Fruit fly (Drosophila melanogaster) S2 (cell line): Measurements from ENCODE around the gene CG42747.

Source experiments
- CG8478 ChIP-seq: fragments of >200 bp; optimal IDR thresholded peaks from 2 replicates; lab custom pipeline; 2018
- CTCF ChIP-seq, 2 experiments: fragments of >200 bp; optimal IDR thresholded peaks; 2 replicates each; lab custom pipeline; 2018

The CG42747 gene

dm6 chr3L:6458725-6459124 is 58.3 kb downstream of the CG42747 start:
- TF ChIP-seq CG8478 (lab: Kevin White, UChicago) (no peak), CTCF (optimal IDR thresholded peaks at IDR 0.05; lab: Kevin White, UChicago) (no peak)

DNA sequence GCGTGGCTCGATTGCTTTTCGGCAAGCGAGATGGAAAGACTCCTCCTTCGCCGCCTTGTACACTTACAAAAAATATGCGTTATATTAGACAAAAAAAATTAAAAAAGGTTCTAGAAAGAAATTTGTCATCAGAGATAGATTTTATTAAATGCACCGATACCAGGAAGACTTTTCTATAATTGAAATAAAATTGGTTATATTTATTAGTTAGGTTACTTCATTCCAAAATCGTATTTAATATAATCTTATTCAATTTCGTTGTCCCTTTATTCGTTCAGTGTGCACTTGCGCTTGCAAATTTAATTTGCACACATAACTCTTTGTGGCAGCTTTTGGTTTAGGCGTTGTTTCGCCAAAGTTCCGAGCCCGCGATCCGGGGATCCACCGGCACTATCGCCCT is 61.8 kb downstream of the CG42747 start:
- no peak for TF ChIP-seq CG8478 (lab: Kevin White, UChicago)
- TF ChIP-seq CTCF (optimal IDR thresholded peaks at IDR 0.05; lab: Kevin White, UChicago) = no peak

DNA sequence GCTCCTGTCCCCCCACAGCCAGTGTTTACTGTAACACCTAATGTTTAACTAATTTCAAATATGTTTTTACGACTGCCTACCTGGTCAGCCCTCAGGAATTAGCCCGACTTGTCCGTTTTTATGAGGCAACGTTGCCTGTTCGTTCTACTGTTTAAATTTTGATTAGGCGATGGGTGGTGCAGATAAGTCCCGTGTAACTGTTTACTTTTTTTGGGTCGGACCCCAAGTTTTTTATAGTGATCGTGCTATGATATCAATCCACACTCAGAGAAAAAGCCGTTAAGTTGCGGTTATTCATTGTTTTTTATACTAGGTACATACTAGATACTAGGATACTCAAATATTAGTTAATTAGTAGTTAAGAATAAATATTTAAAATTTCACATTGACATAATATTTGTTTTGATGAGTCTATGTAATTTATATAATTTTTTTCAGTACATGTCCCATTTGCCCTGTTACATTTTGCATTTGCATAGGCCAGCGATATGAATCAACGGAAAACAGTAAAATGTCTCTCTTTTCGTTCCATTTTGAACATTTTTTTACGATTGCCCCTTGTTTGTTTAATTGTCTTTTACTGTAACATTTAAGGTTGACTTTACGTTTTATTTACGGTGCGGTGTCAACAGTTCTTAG is 67.4 kb downstream of the CG42747 start:
- TF ChIP-seq CG8478 (lab: Kevin White, UChicago) = no peak
- no peak for TF ChIP-seq CTCF (optimal IDR thresholded peaks at IDR 0.05; lab: Kevin White, UChicago)

DNA sequence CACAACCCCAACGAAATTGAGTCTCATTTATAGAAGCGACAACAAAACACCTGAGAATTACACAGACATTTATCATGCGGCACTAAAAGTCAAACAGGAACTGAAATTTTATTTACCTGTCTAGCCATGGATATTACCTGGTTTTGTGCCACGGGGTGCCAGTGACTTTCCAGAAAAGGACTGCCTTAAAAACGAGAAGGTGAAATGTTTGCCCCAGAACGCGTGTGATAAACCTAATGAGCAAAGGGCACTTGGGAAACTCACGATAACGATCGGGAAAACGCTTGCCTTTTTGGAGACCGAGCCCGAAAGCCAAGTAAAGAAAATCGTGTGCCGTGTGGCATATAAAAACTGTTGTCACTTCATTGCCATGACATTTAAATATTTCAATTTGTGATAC is 69.1 kb downstream of the CG42747 start:
- TF ChIP-seq CTCF (optimal IDR thresholded peaks at IDR 0.05; lab: Kevin White, UChicago) (no peak), CG8478 (lab: Kevin White, UChicago) (no peak)

dm6 chr3L:6471820-6472219 is 71.4 kb downstream of the CG42747 start:
- TF ChIP-seq CG8478 (lab: Kevin White, UChicago) (no peak), CTCF (optimal IDR thresholded peaks at IDR 0.05; lab: Kevin White, UChicago) (no peak)

DNA sequence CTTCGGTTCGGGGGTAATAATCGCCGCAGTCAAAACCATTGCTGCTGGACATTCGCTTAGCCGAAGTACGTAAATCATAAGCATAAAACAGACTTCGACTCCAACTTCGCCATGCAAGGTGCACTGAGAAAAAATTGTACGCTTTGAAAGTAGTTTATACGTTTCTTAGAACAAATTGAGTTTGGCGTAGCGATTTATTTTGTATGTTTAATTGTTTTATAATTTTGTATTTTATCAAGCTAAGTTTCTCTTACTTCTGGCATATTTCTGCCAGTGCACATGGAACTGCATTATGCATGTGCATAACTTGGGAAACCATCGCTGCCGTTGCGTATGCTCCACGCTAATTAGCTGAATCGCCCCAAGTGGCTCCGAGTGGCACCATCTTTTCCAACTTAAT is 82.4 kb downstream of the CG42747 start:
- TF ChIP-seq CG8478 (lab: Kevin White, UChicago) (no peak), CTCF (optimal IDR thresholded peaks at IDR 0.05; lab: Kevin White, UChicago) (no peak)

dm6 chr3L:6488405-6488804 is 88.0 kb downstream of the CG42747 start, which contains the start of the genes CG10147 and Bulli:
CG10147 (minus strand) TSS chr3L:6488424.
Bulli (plus strand) TSS chr3L:6488681.
- TF ChIP-seq CG8478 (lab: Kevin White, UChicago) (no peak), CTCF (optimal IDR thresholded peaks at IDR 0.05; lab: Kevin White, UChicago) (no peak)

dm6 chr3L:6494928-6495806 is 94.8 kb downstream of the CG42747 start, which contains the start of the genes Vps8 and sfl:
Vps8 (minus strand) TSS chr3L:6495297.
sfl (plus strand) TSS chr3L:6495680.
- no peak for TF ChIP-seq CG8478 (lab: Kevin White, UChicago)
- peak in 1 of 2 experiments; percentile 6 for TF ChIP-seq CTCF (optimal IDR thresholded peaks at IDR 0.05; lab: Kevin White, UChicago)

- TF ChIP-seq CG8478 (lab: Kevin White, UChicago) = no peak
- no peak for TF ChIP-seq CTCF (optimal IDR thresholded peaks at IDR 0.05; lab: Kevin White, UChicago)
Observed at dm6 chr3L:6496053-6496921, 95.9 kb downstream of the CG42747 start.

- no peak for TF ChIP-seq CG8478 (lab: Kevin White, UChicago)
- TF ChIP-seq CTCF (optimal IDR thresholded peaks at IDR 0.05; lab: Kevin White, UChicago) = no peak
Observed at dm6 chr3L:6496922-6497232, 96.5 kb downstream of the CG42747 start.

DNA sequence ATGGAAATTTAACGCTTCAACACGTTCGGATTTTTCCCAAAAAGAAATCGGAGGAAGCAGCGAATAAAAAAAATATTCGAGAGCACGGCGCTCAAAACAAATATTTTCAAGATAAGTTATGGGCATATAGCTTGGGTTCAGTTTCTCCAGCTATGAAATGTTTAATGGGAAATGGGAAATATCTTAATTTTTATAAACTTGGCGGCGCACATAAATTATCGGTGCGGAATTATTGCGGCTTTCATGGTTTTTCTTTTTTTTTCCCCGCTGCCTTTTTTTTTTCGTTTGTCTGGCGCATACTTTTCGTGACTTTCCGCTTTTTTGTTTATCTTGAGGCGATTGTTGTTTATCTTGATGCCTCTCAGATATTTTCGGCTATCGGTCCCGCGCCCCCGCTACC is 97.6 kb downstream of the CG42747 start:
- no peak for TF ChIP-seq CTCF (optimal IDR thresholded peaks at IDR 0.05; lab: Kevin White, UChicago)
- TF ChIP-seq CG8478 (lab: Kevin White, UChicago) = no peak

- TF ChIP-seq CTCF (optimal IDR thresholded peaks at IDR 0.05; lab: Kevin White, UChicago) (no peak), CG8478 (lab: Kevin White, UChicago) (no peak)
Observed at dm6 chr3L:6498602-6499001, 98.2 kb downstream of the CG42747 start.

- TF ChIP-seq CG8478 (lab: Kevin White, UChicago) (no peak), CTCF (optimal IDR thresholded peaks at IDR 0.05; lab: Kevin White, UChicago) (no peak)
Observed at dm6 chr3L:6500470-6500869, 100.1 kb downstream of the CG42747 start.

dm6 chr3L:6508083-6508482 is 107.7 kb downstream of the CG42747 start:
- TF ChIP-seq CTCF (optimal IDR thresholded peaks at IDR 0.05; lab: Kevin White, UChicago) (no peak), CG8478 (lab: Kevin White, UChicago) (no peak)
